Fruit fly (Drosophila melanogaster) S2 (cell line): ENCODE data around the gene CG46430.

Experiments
- CG8478 ChIP-seq: fragments of >200 bp; optimal IDR thresholded peaks from 2 replicates; lab custom pipeline; 2018
- CTCF ChIP-seq, 2 experiments: fragments of >200 bp; optimal IDR thresholded peaks; 2 replicates each; lab custom pipeline; 2018

Gene CG46430

DNA sequence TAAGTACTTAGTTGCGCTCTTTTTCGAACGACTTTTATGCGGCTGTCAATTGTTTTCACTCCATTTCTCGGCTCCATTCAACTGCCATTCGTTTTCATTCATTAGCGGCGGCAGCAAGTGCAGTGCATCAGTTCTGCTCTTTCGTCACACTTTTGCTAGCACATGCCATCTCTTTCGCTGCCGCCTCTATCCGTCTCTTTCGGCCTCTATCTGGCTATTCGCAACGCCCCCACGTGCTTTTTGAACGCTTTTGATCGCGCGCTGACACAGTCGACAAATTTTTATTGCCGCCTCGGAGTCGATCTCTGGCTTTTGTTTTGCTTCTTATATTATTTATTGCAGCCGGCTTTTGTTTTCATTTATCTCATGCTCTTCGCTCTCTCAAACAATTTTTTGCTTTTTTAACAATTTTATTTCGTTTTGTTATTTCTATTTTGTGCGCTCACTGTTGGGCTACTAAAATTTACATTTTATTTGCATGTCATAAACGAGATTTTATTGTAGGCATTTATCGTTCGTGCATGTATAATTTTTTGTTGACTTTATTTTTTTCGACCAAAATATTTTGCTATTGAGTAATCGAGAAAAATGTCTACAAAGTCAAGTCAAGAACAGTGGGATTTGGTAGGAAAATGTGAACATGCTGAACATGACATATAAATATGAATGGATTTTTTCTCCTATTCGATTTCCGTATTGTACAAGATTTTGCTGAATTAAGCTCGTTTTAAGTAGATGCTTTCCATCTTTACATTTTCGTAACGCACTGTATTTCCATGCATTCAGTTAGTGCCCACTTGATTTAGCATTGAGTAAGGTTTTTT lies 44.3 kb downstream of the CG46430 start:
- TF ChIP-seq CG8478 (lab: Kevin White, UChicago) (no peak), CTCF (optimal IDR thresholded peaks at IDR 0.05; lab: Kevin White, UChicago) (no peak)

DNA sequence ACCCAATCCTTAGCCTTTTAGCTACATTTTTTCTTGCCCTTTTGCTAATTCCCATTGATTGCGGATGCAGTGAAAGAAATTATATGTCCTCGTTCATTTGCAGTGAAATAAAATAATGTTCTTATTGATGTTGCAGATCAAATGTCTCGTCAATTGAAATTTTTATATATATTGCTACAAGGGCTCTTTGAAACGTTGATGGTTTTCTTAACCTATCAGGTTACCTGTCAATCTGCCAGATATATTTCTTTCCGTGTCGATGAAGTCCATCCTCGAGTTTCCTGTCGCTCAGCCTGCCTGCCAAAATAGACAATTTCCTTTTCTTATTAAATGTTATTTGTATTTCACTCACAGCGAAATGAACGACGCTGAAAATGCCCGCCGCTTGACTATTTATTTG lies 46.9 kb downstream of the CG46430 start:
- TF ChIP-seq CTCF (optimal IDR thresholded peaks at IDR 0.05; lab: Kevin White, UChicago) (no peak), CG8478 (lab: Kevin White, UChicago) (no peak)

DNA sequence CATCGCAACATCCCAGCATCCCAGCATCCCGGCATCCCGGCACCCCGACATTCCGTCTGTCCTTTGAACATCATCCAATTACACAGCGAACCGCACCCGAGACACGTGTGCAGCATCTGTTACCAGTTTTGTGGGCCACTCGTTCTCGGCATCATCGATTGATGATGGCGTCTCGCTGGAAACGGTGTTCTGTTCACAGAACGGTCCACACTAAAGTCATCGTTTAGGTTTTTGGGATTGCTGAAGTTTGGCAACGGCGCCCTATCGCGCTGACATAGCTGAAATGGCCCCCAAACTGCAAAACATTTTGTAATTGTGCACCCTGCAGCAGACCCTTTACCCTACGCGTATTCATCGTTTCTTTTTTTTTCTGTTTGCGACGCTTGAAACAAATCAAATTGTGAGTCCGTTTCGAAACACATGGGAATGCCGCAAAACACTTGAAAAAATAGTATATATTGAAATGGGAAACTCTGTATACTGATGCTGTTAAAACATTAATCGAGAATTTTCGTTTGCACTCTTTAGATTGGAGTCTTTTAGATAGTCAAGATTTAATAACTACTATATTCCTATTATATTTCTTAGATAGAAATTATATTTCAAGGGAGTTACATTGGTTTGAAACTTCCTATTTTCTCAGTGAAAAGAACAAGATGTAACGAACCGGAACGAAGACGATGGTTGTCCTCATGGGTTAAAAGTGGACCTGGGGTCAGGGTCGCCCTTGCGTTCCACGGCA lies 47.5 kb downstream of the CG46430 start:
- TF ChIP-seq CG8478 (lab: Kevin White, UChicago) (no peak), CTCF (optimal IDR thresholded peaks at IDR 0.05; lab: Kevin White, UChicago) (no peak)

DNA sequence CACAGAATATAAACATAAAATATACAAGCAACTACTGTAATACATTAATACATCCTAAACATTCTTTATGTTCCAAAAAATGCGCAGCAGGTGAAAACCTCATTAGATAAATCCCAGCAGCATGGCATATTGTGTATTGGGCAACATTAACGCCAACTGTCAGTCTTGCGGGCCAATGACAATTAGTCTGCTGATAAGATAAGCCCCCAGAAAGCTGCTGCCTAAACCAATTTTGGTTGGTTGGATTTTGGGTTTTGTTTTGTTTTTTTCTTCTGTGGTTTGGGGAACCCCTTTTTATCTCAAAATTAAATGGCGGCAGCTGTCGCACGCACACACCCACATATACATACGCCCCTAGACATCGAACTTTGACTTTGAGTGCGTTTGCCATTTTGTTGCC lies 49.9 kb downstream of the CG46430 start:
- TF ChIP-seq CTCF (optimal IDR thresholded peaks at IDR 0.05; lab: Kevin White, UChicago) (no peak), CG8478 (lab: Kevin White, UChicago) (no peak)
